Worm (Caenorhabditis elegans) whole organism, young adult: ENCODE results near the gene xpf-1.
"Not testable (repeated sequence)": the region's sequence is repeated elsewhere in the genome, so short reads cannot be mapped to it uniquely, and the experiment has no call there.

Experiments
- C06A6.2 ChIP-seq: fragments of 200-800 bp; sonication (Bioruptor generic); conservative IDR thresholded peaks from 2 replicates; pipeline ENCODE4 v1.3.6; 2022; ENCODE audit warnings: missing genetic modification characterization, missing compliant biosample characterization
- D2030.7 ChIP-seq: fragments of 200-800 bp; sonication (Bioruptor generic); IDR thresholded peaks from 2 replicates; pipeline ENCODE4 v1.3.6; 2022; ENCODE audit warnings: missing genetic modification reagents, missing genetic modification characterization, missing compliant biosample characterization
- F22D6.2 ChIP-seq: sonication (generic microtip); optimal IDR thresholded peaks from 2 replicates; lab custom pipeline; 2016; ENCODE audit warnings: mild to moderate bottlenecking, missing genetic modification characterization, missing compliant biosample characterization
- F23B12.7 ChIP-seq: sonication (generic microtip); optimal IDR thresholded peaks from 2 replicates; lab custom pipeline; 2017; ENCODE audit warnings: missing genetic modification characterization, mild to moderate bottlenecking, missing compliant biosample characterization, antibody characterized with exemption, moderate library complexity; ENCODE audit not compliant: insufficient read depth
- F33H1.4 ChIP-seq: fragments of 200-800 bp; sonication (Bioruptor generic); IDR thresholded peaks from 2 replicates; pipeline ENCODE4 v1.3.6; 2022; ENCODE audit warnings: missing genetic modification reagents, missing genetic modification characterization, missing compliant biosample characterization
- F37B4.10 ChIP-seq: fragments of 200-800 bp; sonication (Bioruptor generic); IDR thresholded peaks from 2 replicates; pipeline ENCODE4 v1.3.6; 2022; ENCODE audit warnings: missing genetic modification characterization, missing compliant biosample characterization
- F49E8.2 ChIP-seq: sonication (generic microtip); optimal IDR thresholded peaks from 3 replicates; lab custom pipeline; 2017; ENCODE audit warnings: missing genetic modification characterization, mild to moderate bottlenecking, missing compliant biosample characterization, antibody characterized with exemption, moderate library complexity; ENCODE audit not compliant: insufficient read depth
- aptf-3 ChIP-seq: fragments of 200-800 bp; sonication (Bioruptor generic); IDR thresholded peaks from 2 replicates; pipeline ENCODE4 v1.3.6; 2022; ENCODE audit warnings: missing genetic modification characterization, missing compliant biosample characterization
- cebp-1 ChIP-seq, 2 experiments: fragments of 200-800 bp in 1 of 2; sonication (Bioruptor generic) in 1 of 2; sonication (generic microtip) in 1 of 2; IDR thresholded peaks in 1 of 2; optimal IDR thresholded peaks in 1 of 2; 2 replicates each; pipeline versions ENCODE4 v1.3.6 to Lab custom; 2017 to 2022; ENCODE audit warnings: missing compliant biosample characterization in 2 of 2, missing genetic modification characterization in 2 of 2, mild to moderate bottlenecking in 1 of 2, missing genetic modification reagents in 1 of 2, moderate library complexity in 1 of 2
- ceh-100 ChIP-seq: fragments of 200-800 bp; sonication (Bioruptor generic); IDR thresholded peaks from 2 replicates; pipeline ENCODE4 v1.3.6; 2022; ENCODE audit warnings: missing genetic modification reagents, missing genetic modification characterization, missing compliant biosample characterization
- ceh-58 ChIP-seq: fragments of 200-800 bp; sonication (Bioruptor generic); IDR thresholded peaks from 2 replicates; pipeline ENCODE4 v1.3.6; 2022; ENCODE audit warnings: missing genetic modification characterization, missing compliant biosample characterization
- ceh-91 ChIP-seq: fragments of 200-800 bp; sonication (Bioruptor generic); IDR thresholded peaks from 2 replicates; pipeline ENCODE4 v1.3.6; 2022; ENCODE audit warnings: missing genetic modification reagents, missing genetic modification characterization, missing compliant biosample characterization
- dox-1 ChIP-seq: fragments of 200-800 bp; sonication (Bioruptor generic); IDR thresholded peaks from 2 replicates; pipeline ENCODE4 v1.3.6; 2022; ENCODE audit warnings: missing genetic modification reagents, missing genetic modification characterization, missing compliant biosample characterization
- dpff-1 ChIP-seq: sonication (generic microtip); optimal IDR thresholded peaks from 2 replicates; lab custom pipeline; 2017; ENCODE audit warnings: mild to moderate bottlenecking, missing genetic modification characterization, missing compliant biosample characterization
- dpl-1 ChIP-seq: fragments of 150-350 bp; optimal IDR thresholded peaks from 2 replicates; lab custom pipeline; 2014; ENCODE audit warnings: missing biosample characterization, missing genetic modification reagents, missing genetic modification characterization
- efl-1 ChIP-seq: fragments of 150-350 bp; optimal IDR thresholded peaks from 2 replicates; lab custom pipeline; 2014; ENCODE audit warnings: missing biosample characterization, missing genetic modification reagents, missing genetic modification characterization
- egrh-3 ChIP-seq: fragments of 200-800 bp; sonication (Bioruptor generic); IDR thresholded peaks from 2 replicates; pipeline ENCODE4 v1.3.6; 2022; ENCODE audit warnings: missing genetic modification reagents, missing genetic modification characterization, missing compliant biosample characterization
- ets-4 ChIP-seq: fragments of 200-800 bp; sonication (Bioruptor generic); optimal IDR thresholded peaks from 2 replicates; lab custom pipeline; 2018; ENCODE audit warnings: mild to moderate bottlenecking, missing genetic modification characterization, missing compliant biosample characterization
- fkh-3 ChIP-seq: sonication (generic microtip); optimal IDR thresholded peaks from 2 replicates; lab custom pipeline; 2016; ENCODE audit warnings: mild to moderate bottlenecking, missing genetic modification characterization, missing compliant biosample characterization
- hlh-26 ChIP-seq: fragments of 200-800 bp; sonication (Bioruptor generic); conservative IDR thresholded peaks from 2 replicates; pipeline ENCODE4 v1.3.6; 2022; ENCODE audit warnings: missing genetic modification reagents, missing genetic modification characterization, missing compliant biosample characterization
- hsf-1 ChIP-seq: fragments of 200-800 bp; sonication (Bioruptor generic); IDR thresholded peaks from 2 replicates; pipeline ENCODE4 v1.3.6; 2022; ENCODE audit warnings: missing genetic modification reagents, missing genetic modification characterization, missing compliant biosample characterization
- lin-26 ChIP-seq: fragments of 200-800 bp; sonication (Bioruptor generic); IDR thresholded peaks from 2 replicates; pipeline ENCODE4 v1.3.6; 2022; ENCODE audit warnings: missing genetic modification reagents, missing genetic modification characterization, missing compliant biosample characterization
- lin-54 ChIP-seq: fragments of 200-800 bp; sonication (Bioruptor generic); optimal IDR thresholded peaks from 2 replicates; lab custom pipeline; 2018; ENCODE audit warnings: mild to moderate bottlenecking, missing genetic modification characterization, missing compliant biosample characterization
- lsl-1 ChIP-seq: fragments of 200-800 bp; sonication (Bioruptor generic); optimal IDR thresholded peaks from 2 replicates; lab custom pipeline; 2018; ENCODE audit warnings: mild to moderate bottlenecking, missing genetic modification characterization, moderate library complexity, missing compliant biosample characterization
- madf-6 ChIP-seq: fragments of 200-800 bp; sonication (Bioruptor generic); IDR thresholded peaks from 2 replicates; pipeline ENCODE4 v1.3.6; 2022; ENCODE audit warnings: missing genetic modification reagents, missing genetic modification characterization, missing compliant biosample characterization
- madf-8 ChIP-seq: fragments of 200-800 bp; sonication (Bioruptor generic); conservative IDR thresholded peaks from 2 replicates; pipeline ENCODE4 v1.3.6; 2022; ENCODE audit warnings: missing genetic modification reagents, missing genetic modification characterization, missing compliant biosample characterization
- mcd-1 ChIP-seq: fragments of 200-800 bp; sonication (Bioruptor generic); IDR thresholded peaks from 2 replicates; pipeline ENCODE4 v1.3.6; 2022; ENCODE audit warnings: missing genetic modification reagents, missing genetic modification characterization, missing compliant biosample characterization
- nfya-1 ChIP-seq: sonication (generic microtip); optimal IDR thresholded peaks from 2 replicates; lab custom pipeline; 2017; ENCODE audit warnings: antibody characterized with exemption, missing compliant biosample characterization, missing genetic modification characterization, borderline replicate concordance; ENCODE audit not compliant: insufficient read depth
- nhr-80 ChIP-seq: sonication (generic microtip); optimal IDR thresholded peaks from 2 replicates; lab custom pipeline; 2016; ENCODE audit warnings: missing genetic modification characterization, missing compliant biosample characterization
- rcor-1 ChIP-seq: fragments of 200-800 bp; sonication (Bioruptor generic); IDR thresholded peaks from 2 replicates; pipeline ENCODE4 v1.3.6; 2022; ENCODE audit warnings: missing genetic modification reagents, missing genetic modification characterization, missing compliant biosample characterization
- snpc-1.1 ChIP-seq: sonication (generic microtip); optimal IDR thresholded peaks from 2 replicates; lab custom pipeline; 2017; ENCODE audit warnings: missing genetic modification characterization, mild to moderate bottlenecking, missing compliant biosample characterization, antibody characterized with exemption, moderate library complexity, missing genotype, missing genetic modification reagents; ENCODE audit not compliant: insufficient read depth
- snpc-1.3 ChIP-seq: sonication (generic microtip); optimal IDR thresholded peaks from 2 replicates; lab custom pipeline; 2017; ENCODE audit warnings: missing genetic modification characterization, mild to moderate bottlenecking, missing compliant biosample characterization, antibody characterized with exemption, moderate library complexity, missing genotype, missing genetic modification reagents; ENCODE audit not compliant: insufficient read depth
- snpc-3.4 ChIP-seq: sonication (generic microtip); optimal IDR thresholded peaks from 2 replicates; lab custom pipeline; 2017; ENCODE audit warnings: missing genetic modification characterization, mild to moderate bottlenecking, missing compliant biosample characterization, antibody characterized with exemption, moderate library complexity, missing genotype, missing genetic modification reagents
- unc-62 ChIP-seq: fragments of 150-350 bp; optimal IDR thresholded peaks from 2 replicates; lab custom pipeline; 2014; ENCODE audit warnings: missing biosample characterization, missing genetic modification reagents, missing genetic modification characterization
- xnd-1 ChIP-seq: sonication (generic microtip); optimal IDR thresholded peaks from 2 replicates; lab custom pipeline; 2016; ENCODE audit warnings: missing genotype, missing genetic modification reagents, missing genetic modification characterization, missing compliant biosample characterization
- zfh-2 ChIP-seq: fragments of 200-800 bp; sonication (Bioruptor generic); conservative IDR thresholded peaks from 2 replicates; pipeline ENCODE4 v1.3.6; 2022; ENCODE audit warnings: missing genetic modification reagents, missing genetic modification characterization, missing compliant biosample characterization
- zim-3 ChIP-seq: sonication (generic microtip); optimal IDR thresholded peaks from 2 replicates; lab custom pipeline; 2017; ENCODE audit warnings: mild to moderate bottlenecking, missing genetic modification characterization, moderate library complexity, missing compliant biosample characterization
- ztf-18 ChIP-seq: sonication (generic microtip); optimal IDR thresholded peaks from 2 replicates; lab custom pipeline; 2016; ENCODE audit warnings: missing genotype, mild to moderate bottlenecking, missing genetic modification characterization, missing compliant biosample characterization
- ztf-3 ChIP-seq: fragments of 200-800 bp; sonication (Bioruptor generic); optimal IDR thresholded peaks from 2 replicates; lab custom pipeline; 2018; ENCODE audit warnings: mild to moderate bottlenecking, missing genetic modification characterization, missing compliant biosample characterization

Gene xpf-1

DNA sequence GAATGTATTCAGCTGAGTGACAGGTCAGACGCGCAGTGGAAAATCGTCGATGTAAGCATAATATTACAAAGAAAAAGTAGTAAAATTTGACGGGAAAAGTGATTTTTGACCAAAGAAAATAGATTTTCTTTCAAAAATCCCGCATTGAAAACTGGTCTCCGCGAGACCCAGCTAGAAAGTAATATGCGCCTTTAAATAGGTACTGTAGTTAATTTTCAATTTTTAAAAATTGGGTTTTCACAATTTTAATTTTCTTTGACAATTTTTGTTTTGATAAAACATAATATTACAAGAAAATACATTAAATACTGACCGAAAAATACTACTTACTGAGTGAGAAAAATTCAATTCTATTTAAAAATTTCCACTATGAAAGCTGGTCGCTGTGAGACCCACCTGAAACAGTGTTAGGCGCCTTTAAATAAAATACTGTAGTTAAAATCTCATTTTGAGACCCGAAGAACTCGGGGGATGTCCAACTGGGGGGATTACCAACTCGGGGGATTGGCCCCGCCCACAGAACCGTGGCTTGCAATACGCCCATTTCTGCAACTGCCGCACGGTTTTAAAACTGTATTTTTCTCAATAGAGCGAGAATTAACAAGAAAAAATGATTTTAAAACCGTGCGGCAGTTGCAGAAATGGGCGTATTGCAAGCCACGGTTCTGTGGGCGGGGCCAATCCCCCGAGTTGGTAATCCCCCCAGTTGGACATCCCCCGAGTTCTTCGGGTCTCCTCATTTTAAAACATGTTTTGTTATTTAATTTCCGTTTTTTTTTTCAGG lies 618 bp upstream of the xpf-1 start, which contains the start of gene tars-1:
TSS of gene tars-1 (minus strand) at position 497 of the 784 bp plus-strand sequence.
- TF ChIP-seq madf-8 (GFP tag; lab: Robert Waterston, UW) (peak; percentile 81), dpl-1 (GFP tag; lab: Kevin White, UChicago) (peak; percentile 46), ceh-100 (GFP tag; lab: Robert Waterston, UW) (peak; percentile 80), nhr-80 (tag; lab: Kevin White, UChicago) (peak; percentile 20), efl-1 (GFP tag; lab: Kevin White, UChicago) (peak; percentile 85), lin-26 (GFP tag; lab: Robert Waterston, UW) (peak; percentile 23; the same call in 1 of the 2 replicates), xnd-1 (tag; lab: Kevin White, UChicago) (peak; percentile 83), cebp-1 (tag; optimal IDR thresholded peaks at IDR 0.05; lab: Kevin White, UChicago) (peak; percentile 1), dox-1 (GFP tag; lab: Robert Waterston, UW) (peak; percentile 41; the same call in 1 of the 2 replicates), F49E8.2 (peak; percentile 14), F33H1.4 (peak; percentile 93), snpc-3.4 (tag; lab: Kevin White, UChicago) (peak; percentile 48), ceh-91 (peak; percentile 69), D2030.7 (GFP tag; lab: Robert Waterston, UW) (peak; percentile 75), egrh-3 (0 out of 2 replicates have a peak, but pooled peaks have one; percentile 9), lin-54 (peak; percentile 40), mcd-1 (GFP tag; lab: Robert Waterston, UW) (peak; percentile 77), madf-6 (GFP tag; lab: Robert Waterston, UW) (peak; percentile 93), ztf-18 (tag; lab: Kevin White, UChicago) (peak; percentile 15), lsl-1 (peak; percentile 95), C06A6.2 (GFP tag; lab: Robert Waterston, UW) (peak; percentile 26; the same call in 1 of the 2 replicates)
- not testable (repeated sequence) for TF ChIP-seq cebp-1 (GFP tag; IDR thresholded peaks at IDR 0.05; lab: Robert Waterston, UW)
- TF ChIP-seq, all 124 proteins: peak for 21; not testable (repeated sequence) for 103

DNA sequence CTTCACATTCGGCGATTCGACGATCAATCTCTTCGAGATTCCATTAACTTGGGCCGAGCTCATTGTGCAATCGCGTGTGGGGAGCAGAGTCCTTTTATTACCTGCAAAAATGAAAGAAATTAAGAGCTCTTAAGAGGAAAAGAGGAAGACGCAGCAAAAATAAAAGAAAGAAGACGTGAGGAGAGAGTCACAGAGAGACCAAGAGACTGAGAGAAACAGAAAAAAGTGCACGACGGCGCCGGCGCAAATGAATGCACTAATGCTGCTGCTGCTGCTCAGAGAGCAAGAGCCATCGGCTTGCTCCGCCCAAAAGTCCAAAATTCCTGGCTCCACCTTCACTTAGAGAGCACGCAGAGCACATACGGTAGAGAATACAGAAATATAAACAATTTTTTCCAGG lies 4.2 kb downstream of the xpf-1 start, which contains the start of gene inos-1:
TSS of gene inos-1 (minus strand) at position 101 of the 400 bp plus-strand sequence.
- TF ChIP-seq snpc-1.1 (tag; lab: Kevin White, UChicago) (no peak), zfh-2 (0 out of 2 replicates have a peak, but pooled peaks have one; percentile 33), aptf-3 (0 out of 2 replicates have a peak, but pooled peaks have one; percentile 28), dpff-1 (no peak), F22D6.2 (tag; lab: Kevin White, UChicago) (no peak)

DNA sequence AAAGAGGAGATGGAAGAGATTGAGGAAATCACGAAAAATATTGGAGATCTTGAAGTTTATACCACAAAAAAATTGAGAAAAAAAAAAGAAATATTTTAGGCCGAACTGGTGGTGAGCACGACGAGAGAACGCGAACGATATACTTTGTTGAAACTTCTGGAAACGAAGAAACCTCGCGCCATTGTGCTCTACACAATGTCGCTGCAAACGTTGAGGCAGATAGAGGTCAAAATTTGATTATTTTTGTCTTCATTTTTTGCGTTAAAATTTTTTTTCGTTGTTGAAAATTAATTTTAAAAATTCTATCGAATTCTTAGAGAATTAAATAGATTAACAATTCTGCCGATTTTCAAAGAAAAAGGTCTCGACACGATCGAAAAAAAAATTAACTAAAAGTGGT lies 4.7 kb downstream of the xpf-1 start:
- TF ChIP-seq madf-6 (GFP tag; lab: Robert Waterston, UW) (peak; percentile 77), rcor-1 (GFP tag; lab: Robert Waterston, UW) (no peak), ztf-3 (no peak), zim-3 (tag; lab: Kevin White, UChicago) (no peak), hlh-26 (GFP tag; lab: Robert Waterston, UW) (no peak), dpl-1 (GFP tag; lab: Kevin White, UChicago) (no peak), F37B4.10 (no peak), aptf-3 (no peak), ets-4 (no peak), madf-8 (GFP tag; lab: Robert Waterston, UW) (0 out of 2 replicates have a peak, but pooled peaks have one; percentile 17), unc-62 (GFP tag; lab: Kevin White, UChicago) (no peak), efl-1 (GFP tag; lab: Kevin White, UChicago) (peak; percentile 59), ceh-91 (peak; percentile 16; the same call in 1 of the 2 replicates), F23B12.7 (tag; lab: Kevin White, UChicago) (no peak), fkh-3 (tag; lab: Kevin White, UChicago) (no peak), hsf-1 (GFP tag; lab: Robert Waterston, UW) (peak; percentile 81; the same call in 1 of the 2 replicates), ceh-58 (no peak), F49E8.2 (no peak), F33H1.4 (peak; percentile 44), nfya-1 (tag; lab: Kevin White, UChicago) (no peak), xnd-1 (tag; lab: Kevin White, UChicago) (peak; percentile 31), snpc-1.3 (tag; lab: Kevin White, UChicago) (no peak)
- TF ChIP-seq, all 124 proteins: peak for 7
